Comparison of ENCODE assay signal across 1 fruit fly cellular context in genomic region chr3R:16247609-16248499, dm6.
TF ChIP-seq lines count a peak whose summit lies in the region.

No protein-coding gene starts in this region.

TF ChIP-seq in whole organism, embryonic, 481 proteins besides CTCF, POLR2A, EP300 and RAD21 (continued from another document and continues in another):
- TF ChIP-seq CG12299 (tag; optimal IDR thresholded peaks at IDR 0.05; lab: Kevin White, UChicago): peak; percentile 74
- no peak for TF ChIP-seq Scr (GFP tag; IDR thresholded peaks at IDR 0.05; lab: Robert Waterston, UW; ENCODE audit: partially characterized antibody)
- peak; percentile 80 for TF ChIP-seq vvl (GFP tag; IDR thresholded peaks at IDR 0.05; lab: Robert Waterston, UW)
- TF ChIP-seq fu2 (GFP tag; optimal IDR thresholded peaks at IDR 0.05; lab: Kevin White, UChicago): no peak
- peak; percentile 74 for TF ChIP-seq CG30403 (GFP tag; optimal IDR thresholded peaks at IDR 0.05; lab: Kevin White, UChicago)
- TF ChIP-seq CG2678 (tag; optimal IDR thresholded peaks at IDR 0.05; lab: Kevin White, UChicago): peak; percentile 93
- peak; percentile 76 for TF ChIP-seq CG17612 (GFP tag; IDR thresholded peaks at IDR 0.05; lab: Robert Waterston, UW)
- peak; percentile 84 for TF ChIP-seq bcd (GFP tag; optimal IDR thresholded peaks at IDR 0.05; lab: Kevin White, UChicago)
- TF ChIP-seq az2 (GFP tag; optimal IDR thresholded peaks at IDR 0.05; lab: Kevin White, UChicago): peak; percentile 43
- peak; percentile 86 for TF ChIP-seq Hand (GFP tag; optimal IDR thresholded peaks at IDR 0.05; lab: Kevin White, UChicago)
- TF ChIP-seq hth (optimal IDR thresholded peaks at IDR 0.05; lab: Kevin White, UChicago): no peak
- TF ChIP-seq CG10959 (GFP tag; IDR thresholded peaks at IDR 0.05; lab: Robert Waterston, UW): peak; percentile 71
- TF ChIP-seq CG17328 (GFP tag; IDR thresholded peaks at IDR 0.05; lab: Robert Waterston, UW): no peak
- peak; percentile 92 for TF ChIP-seq scrt (GFP tag; optimal IDR thresholded peaks at IDR 0.05; lab: Kevin White, UChicago)
- TF ChIP-seq CG1832 (GFP tag; optimal IDR thresholded peaks at IDR 0.05; lab: Kevin White, UChicago): peak; percentile 67
- peak; percentile 31; the same call in 1 of the 2 replicates for TF ChIP-seq H2.0 (GFP tag; IDR thresholded peaks at IDR 0.05; lab: Robert Waterston, UW)
- peak; percentile 83 for TF ChIP-seq MTF-1 (GFP tag; optimal IDR thresholded peaks at IDR 0.05; lab: Kevin White, UChicago; ENCODE audit: borderline replicate concordance)
- peak; percentile 78 for TF ChIP-seq CG5180 (GFP tag; optimal IDR thresholded peaks at IDR 0.05; lab: Kevin White, UChicago)
- peak; percentile 35 for TF ChIP-seq CG4707 (GFP tag; optimal IDR thresholded peaks at IDR 0.05; lab: Kevin White, UChicago)
- no peak for TF ChIP-seq YL-1 (GFP tag; optimal IDR thresholded peaks at IDR 0.05; lab: Kevin White, UChicago)
- TF ChIP-seq CG9932 (GFP tag; IDR thresholded peaks at IDR 0.05; lab: Robert Waterston, UW): peak; percentile 48
- TF ChIP-seq CG7745 (tag; optimal IDR thresholded peaks at IDR 0.05; lab: Kevin White, UChicago): no peak
- TF ChIP-seq CG14710 (tag; optimal IDR thresholded peaks at IDR 0.05; lab: Kevin White, UChicago): peak; percentile 68
- peak; percentile 64 for TF ChIP-seq CG4730 (GFP tag; IDR thresholded peaks at IDR 0.05; lab: Robert Waterston, UW)
- TF ChIP-seq Nf-YB (GFP tag; optimal IDR thresholded peaks at IDR 0.05; lab: Kevin White, UChicago): peak; percentile 42
- TF ChIP-seq NC2α (GFP tag; optimal IDR thresholded peaks at IDR 0.05; lab: Kevin White, UChicago): no peak
- no peak for TF ChIP-seq eve (GFP tag; optimal IDR thresholded peaks at IDR 0.05; lab: Kevin White, UChicago)
- no peak for TF ChIP-seq CG6175 (GFP tag; IDR thresholded peaks at IDR 0.05; lab: Robert Waterston, UW)
- TF ChIP-seq CG15011 (GFP tag; optimal IDR thresholded peaks at IDR 0.05; lab: Kevin White, UChicago): peak; percentile 84
- peak; percentile 95 for TF ChIP-seq BtbVII (GFP tag; optimal IDR thresholded peaks at IDR 0.05; lab: Kevin White, UChicago)
- TF ChIP-seq Neu2 (GFP tag; optimal IDR thresholded peaks at IDR 0.05; lab: Kevin White, UChicago; ENCODE audit: borderline replicate concordance): peak; percentile 43
- no peak for TF ChIP-seq Gsc (GFP tag; IDR thresholded peaks at IDR 0.05; lab: Robert Waterston, UW)
- peak; percentile 75; the same call in 1 of the 3 replicates for TF ChIP-seq CG7357 (GFP tag; IDR thresholded peaks at IDR 0.05; lab: Robert Waterston, UW)
- peak; percentile 31 for TF ChIP-seq her (GFP tag; optimal IDR thresholded peaks at IDR 0.05; lab: Kevin White, UChicago)
- TF ChIP-seq CG16813 (GFP tag; IDR thresholded peaks at IDR 0.05; lab: Robert Waterston, UW; ENCODE audit: partially characterized antibody): no peak
- TF ChIP-seq CG2889 (GFP tag; IDR thresholded peaks at IDR 0.05; lab: Robert Waterston, UW): no peak
- no peak for TF ChIP-seq Hey (tag; optimal IDR thresholded peaks at IDR 0.05; lab: Kevin White, UChicago)
- peak; percentile 65 for TF ChIP-seq CG7928 (GFP tag; optimal IDR thresholded peaks at IDR 0.05; lab: Kevin White, UChicago)
- no peak for TF ChIP-seq da (GFP tag; optimal IDR thresholded peaks at IDR 0.05; lab: Kevin White, UChicago)
- TF ChIP-seq Sin3A (optimal IDR thresholded peaks at IDR 0.05; lab: Kevin White, UChicago): no peak
- no peak for TF ChIP-seq unc-4 (GFP tag; IDR thresholded peaks at IDR 0.05; lab: Robert Waterston, UW; ENCODE audit: partially characterized antibody)
- TF ChIP-seq NK7.1 (GFP tag; optimal IDR thresholded peaks at IDR 0.05; lab: Kevin White, UChicago): peak; percentile 80
- TF ChIP-seq CG9876 (GFP tag; optimal IDR thresholded peaks at IDR 0.05; lab: Kevin White, UChicago): peak; percentile 33
- TF ChIP-seq h (optimal IDR thresholded peaks at IDR 0.05; lab: Kevin White, UChicago): no peak
- peak; percentile 93 for TF ChIP-seq sob (GFP tag; IDR thresholded peaks at IDR 0.05; lab: Robert Waterston, UW)
- no peak for TF ChIP-seq Mes4 (GFP tag; optimal IDR thresholded peaks at IDR 0.05; lab: Kevin White, UChicago)
- peak; percentile 54 for TF ChIP-seq CG3847 (GFP tag; IDR thresholded peaks at IDR 0.05; lab: Robert Waterston, UW)
- peak; percentile 89 for TF ChIP-seq Xrp1 (GFP tag; IDR thresholded peaks at IDR 0.05; lab: Robert Waterston, UW)
- no peak for TF ChIP-seq CG3407 (GFP tag; optimal IDR thresholded peaks at IDR 0.05; lab: Kevin White, UChicago)
- TF ChIP-seq Camta (GFP tag; optimal IDR thresholded peaks at IDR 0.05; lab: Kevin White, UChicago): peak; percentile 32
- peak; percentile 87 for TF ChIP-seq CG6765 (GFP tag; optimal IDR thresholded peaks at IDR 0.05; lab: Kevin White, UChicago)
- TF ChIP-seq Dp (GFP tag; optimal IDR thresholded peaks at IDR 0.05; lab: Kevin White, UChicago): no peak
- peak; percentile 68 for TF ChIP-seq zen (tag; optimal IDR thresholded peaks at IDR 0.05; lab: Kevin White, UChicago)
- no peak for TF ChIP-seq lbe (GFP tag; optimal IDR thresholded peaks at IDR 0.05; lab: Kevin White, UChicago)
- no peak for TF ChIP-seq cad (GFP tag; optimal IDR thresholded peaks at IDR 0.05; lab: Kevin White, UChicago)
- peak; percentile 30 for TF ChIP-seq cato (GFP tag; optimal IDR thresholded peaks at IDR 0.05; lab: Kevin White, UChicago; ENCODE audit: borderline replicate concordance)
- no peak for TF ChIP-seq otp (GFP tag; IDR thresholded peaks at IDR 0.05; lab: Robert Waterston, UW)
- peak; percentile 67 for TF ChIP-seq CG31224 (GFP tag; IDR thresholded peaks at IDR 0.05; lab: Robert Waterston, UW)
- TF ChIP-seq ara (GFP tag; IDR thresholded peaks at IDR 0.05; lab: Robert Waterston, UW): peak; percentile 69
- no peak for TF ChIP-seq CG11085 (GFP tag; IDR thresholded peaks at IDR 0.05; lab: Robert Waterston, UW)
- peak; percentile 84 for TF ChIP-seq Med (GFP tag; lab: Kevin White, UChicago)
- TF ChIP-seq CG31365 (tag; optimal IDR thresholded peaks at IDR 0.05; lab: Kevin White, UChicago): peak; percentile 78
- no peak for TF ChIP-seq hb (GFP tag; IDR thresholded peaks at IDR 0.05; lab: Robert Waterston, UW; ENCODE audit: partially characterized antibody)
- TF ChIP-seq Kr (GFP tag; optimal IDR thresholded peaks at IDR 0.05; lab: Kevin White, UChicago): peak; percentile 44
- peak in 1 of 2 experiments; percentile 58 for TF ChIP-seq Eip74EF (GFP tag; optimal IDR thresholded peaks at IDR 0.05; lab: Kevin White, UChicago)
- peak; percentile 89 for TF ChIP-seq CG6683 (GFP tag; optimal IDR thresholded peaks at IDR 0.05; lab: Kevin White, UChicago)
- TF ChIP-seq CG30020 (tag; optimal IDR thresholded peaks at IDR 0.05; lab: Kevin White, UChicago): no peak
- TF ChIP-seq CG18476 (GFP tag; optimal IDR thresholded peaks at IDR 0.05; lab: Kevin White, UChicago): peak; percentile 84
- TF ChIP-seq Dad (GFP tag; optimal IDR thresholded peaks at IDR 0.05; lab: Kevin White, UChicago): peak; percentile 16
- no peak for TF ChIP-seq prd (optimal IDR thresholded peaks at IDR 0.05; lab: Kevin White, UChicago)
- peak; percentile 86 for TF ChIP-seq prd (GFP tag; IDR thresholded peaks at IDR 0.05; lab: Robert Waterston, UW)
- no peak for TF ChIP-seq Sry-β (GFP tag; optimal IDR thresholded peaks at IDR 0.05; lab: Kevin White, UChicago)
- peak; percentile 16 for TF ChIP-seq CG7786 (GFP tag; optimal IDR thresholded peaks at IDR 0.05; lab: Kevin White, UChicago)
- TF ChIP-seq CG10462 (GFP tag; optimal IDR thresholded peaks at IDR 0.05; lab: Kevin White, UChicago): peak; percentile 52
- no peak for TF ChIP-seq br (optimal IDR thresholded peaks at IDR 0.05; lab: Kevin White, UChicago)
- peak in 1 of 2 experiments; percentile 20 for TF ChIP-seq crp (GFP tag; optimal IDR thresholded peaks at IDR 0.05; lab: Kevin White, UChicago)
- no peak for TF ChIP-seq sr (GFP tag; IDR thresholded peaks at IDR 0.05; lab: Robert Waterston, UW)
- peak; percentile 66 for TF ChIP-seq lilli (GFP tag; optimal IDR thresholded peaks at IDR 0.05; lab: Kevin White, UChicago)
- TF ChIP-seq insv (GFP tag; optimal IDR thresholded peaks at IDR 0.05; lab: Kevin White, UChicago): peak in 1 of 2 experiments; percentile 58
- no peak for TF ChIP-seq CG14860 (GFP tag; IDR thresholded peaks at IDR 0.05; lab: Robert Waterston, UW; ENCODE audit: partially characterized antibody)
- TF ChIP-seq pb (GFP tag; optimal IDR thresholded peaks at IDR 0.05; lab: Kevin White, UChicago): peak; percentile 82
- TF ChIP-seq HLH4C (GFP tag; IDR thresholded peaks at IDR 0.05; lab: Robert Waterston, UW; ENCODE audit: partially characterized antibody): 0 out of 3 replicates have a peak, but pooled peaks have one; percentile 6
- no peak for TF ChIP-seq CG12236 (GFP tag; optimal IDR thresholded peaks at IDR 0.05; lab: Kevin White, UChicago)
- TF ChIP-seq lmd (GFP tag; IDR thresholded peaks at IDR 0.05; lab: Robert Waterston, UW): peak; percentile 77
- peak; percentile 65; the same call in 1 of the 2 replicates for TF ChIP-seq CG11696 (GFP tag; IDR thresholded peaks at IDR 0.05; lab: Robert Waterston, UW)
- TF ChIP-seq TFAM (GFP tag; optimal IDR thresholded peaks at IDR 0.05; lab: Kevin White, UChicago): no peak
- peak; percentile 92 for TF ChIP-seq Meics (GFP tag; optimal IDR thresholded peaks at IDR 0.05; lab: Kevin White, UChicago)
- TF ChIP-seq aop (GFP tag; IDR thresholded peaks at IDR 0.05; lab: Robert Waterston, UW): no peak
- TF ChIP-seq CG31441 (GFP tag; IDR thresholded peaks at IDR 0.05; lab: Robert Waterston, UW): peak; percentile 81
- TF ChIP-seq CG13287 (GFP tag; IDR thresholded peaks at IDR 0.05; lab: Robert Waterston, UW; ENCODE audit: partially characterized antibody): no peak
- TF ChIP-seq CG15514 (GFP tag; optimal IDR thresholded peaks at IDR 0.05; lab: Kevin White, UChicago): peak; percentile 87
- TF ChIP-seq danr (GFP tag; IDR thresholded peaks at IDR 0.05; lab: Robert Waterston, UW): peak; percentile 45
- no peak for TF ChIP-seq lov (optimal IDR thresholded peaks at IDR 0.05; lab: Kevin White, UChicago)
- peak; percentile 81; the same call in 2 of the 3 replicates for TF ChIP-seq lov (GFP tag; IDR thresholded peaks at IDR 0.05; lab: Robert Waterston, UW)
- TF ChIP-seq E2f1 (GFP tag; IDR thresholded peaks at IDR 0.05; lab: Robert Waterston, UW): peak; percentile 79
- peak; percentile 47 for TF ChIP-seq Bteb2 (GFP tag; optimal IDR thresholded peaks at IDR 0.05; lab: Kevin White, UChicago)
- TF ChIP-seq gsb-n (tag; optimal IDR thresholded peaks at IDR 0.05; lab: Kevin White, UChicago): peak; percentile 24
- no peak for TF ChIP-seq pan (optimal IDR thresholded peaks at IDR 0.05; lab: Kevin White, UChicago)
- peak in 1 of 2 experiments; percentile 84 for TF ChIP-seq pan (GFP tag; optimal IDR thresholded peaks at IDR 0.05 in 1 of 2, IDR thresholded peaks at IDR 0.05 in 1 of 2)
- peak; percentile 64 for TF ChIP-seq CG12659 (GFP tag; optimal IDR thresholded peaks at IDR 0.05; lab: Kevin White, UChicago)
- TF ChIP-seq CG17912 (GFP tag; optimal IDR thresholded peaks at IDR 0.05; lab: Kevin White, UChicago): no peak
- TF ChIP-seq oc (tag; optimal IDR thresholded peaks at IDR 0.05; lab: Kevin White, UChicago): no peak
- peak; percentile 64 for TF ChIP-seq sqz (GFP tag; optimal IDR thresholded peaks at IDR 0.05; lab: Kevin White, UChicago)
- no peak for TF ChIP-seq dan (GFP tag; IDR thresholded peaks at IDR 0.05; lab: Robert Waterston, UW)
- peak; percentile 77; the same call in 1 of the 2 replicates for TF ChIP-seq CG16779 (GFP tag; IDR thresholded peaks at IDR 0.05; lab: Robert Waterston, UW)
- peak; percentile 93 for TF ChIP-seq Ets65A (GFP tag; lab: Kevin White, UChicago)
- TF ChIP-seq CG3995 (GFP tag; optimal IDR thresholded peaks at IDR 0.05; lab: Kevin White, UChicago): peak; percentile 52
- peak; percentile 41 for TF ChIP-seq CG8388 (GFP tag; optimal IDR thresholded peaks at IDR 0.05; lab: Kevin White, UChicago)
- TF ChIP-seq CG6654 (GFP tag; optimal IDR thresholded peaks at IDR 0.05; lab: Kevin White, UChicago): peak; percentile 71
- 0 out of 2 replicates have a peak, but pooled peaks have one; percentile 18 for TF ChIP-seq gsb (GFP tag; IDR thresholded peaks at IDR 0.05; lab: Robert Waterston, UW)
- TF ChIP-seq CG1024 (GFP tag; IDR thresholded peaks at IDR 0.05; lab: Robert Waterston, UW): peak; percentile 76
- peak; percentile 71 for TF ChIP-seq nerfin-1 (tag; optimal IDR thresholded peaks at IDR 0.05; lab: Kevin White, UChicago)
- TF ChIP-seq CG13296 (GFP tag; optimal IDR thresholded peaks at IDR 0.05; lab: Kevin White, UChicago): peak; percentile 85
- peak; percentile 78 for TF ChIP-seq Fer2 (tag; optimal IDR thresholded peaks at IDR 0.05; lab: Kevin White, UChicago)
- peak; percentile 44 for TF ChIP-seq Hr3 (GFP tag; optimal IDR thresholded peaks at IDR 0.05; lab: Kevin White, UChicago)
- peak; percentile 90 for TF ChIP-seq CG4820 (GFP tag; optimal IDR thresholded peaks at IDR 0.05; lab: Kevin White, UChicago)
- TF ChIP-seq ATbp (GFP tag; optimal IDR thresholded peaks at IDR 0.05; lab: Kevin White, UChicago): peak; percentile 57
- peak; percentile 79 for TF ChIP-seq CG14965 (GFP tag; optimal IDR thresholded peaks at IDR 0.05; lab: Kevin White, UChicago; ENCODE audit: borderline replicate concordance)
- peak; percentile 84 for TF ChIP-seq CG8765 (GFP tag; IDR thresholded peaks at IDR 0.05; lab: Robert Waterston, UW)
- TF ChIP-seq Stat92E (GFP tag; optimal IDR thresholded peaks at IDR 0.05; lab: Kevin White, UChicago): no peak
- TF ChIP-seq psq (GFP tag; optimal IDR thresholded peaks at IDR 0.05; lab: Kevin White, UChicago): no peak
- TF ChIP-seq Mrtf (GFP tag; IDR thresholded peaks at IDR 0.05; lab: Robert Waterston, UW): peak; percentile 5; the same call in 1 of the 3 replicates
- no peak; the same call in 1 of the 2 replicates for TF ChIP-seq CG32767 (GFP tag; IDR thresholded peaks at IDR 0.05; lab: Robert Waterston, UW)
- TF ChIP-seq tin (GFP tag; optimal IDR thresholded peaks at IDR 0.05; lab: Kevin White, UChicago): peak; percentile 87
- TF ChIP-seq ems (GFP tag; optimal IDR thresholded peaks at IDR 0.05; lab: Kevin White, UChicago): peak; percentile 44
- TF ChIP-seq sima (GFP tag; optimal IDR thresholded peaks at IDR 0.05; lab: Kevin White, UChicago): peak; percentile 86
- TF ChIP-seq CG1647 (GFP tag; optimal IDR thresholded peaks at IDR 0.05; lab: Kevin White, UChicago): peak; percentile 86
- peak; percentile 52 for TF ChIP-seq PHDP (tag; optimal IDR thresholded peaks at IDR 0.05; lab: Kevin White, UChicago)
- peak; percentile 53 for TF ChIP-seq Abd-B (GFP tag; optimal IDR thresholded peaks at IDR 0.05; lab: Kevin White, UChicago)
- TF ChIP-seq esg (GFP tag; conservative IDR thresholded peaks at IDR 0.05; lab: Robert Waterston, UW): no peak; the same call in 1 of the 2 replicates
- peak; percentile 22 for TF ChIP-seq pzg (GFP tag; optimal IDR thresholded peaks at IDR 0.05; lab: Kevin White, UChicago)
